Worm (Caenorhabditis elegans): ENCODE data around the gene npr-10.

- TF ChIP-seq ets-4 (tag; optimal IDR thresholded peaks at IDR 0.05) (no peak), hlh-6 (tag; optimal IDR thresholded peaks at IDR 0.05) (no peak), ama-1 (optimal IDR thresholded peaks at IDR 0.05) (no peak), ref-2 (tag; optimal IDR thresholded peaks at IDR 0.05) (no peak), hlh-8 (tag; optimal IDR thresholded peaks at IDR 0.05) (no peak), unc-55 (GFP tag; optimal IDR thresholded peaks at IDR 0.05) (no peak), F13H6.1 (tag; optimal IDR thresholded peaks at IDR 0.05) (no peak), dmd-4 (tag; optimal IDR thresholded peaks at IDR 0.05; ENCODE audit: borderline replicate concordance) (no peak), ceh-48 (tag; optimal IDR thresholded peaks at IDR 0.05) (peak; percentile 81), ceh-14 (tag; optimal IDR thresholded peaks at IDR 0.05) (no peak), odd-2 (tag; optimal IDR thresholded peaks at IDR 0.05) (no peak), elt-2 (tag; optimal IDR thresholded peaks at IDR 0.05) (no peak), pha-2 (tag; optimal IDR thresholded peaks at IDR 0.05) (no peak), npax-4 (tag; optimal IDR thresholded peaks at IDR 0.05) (no peak)
These were observed 43.3 kb downstream of the npr-10 start, which contains the start of gene F11C1.7 for ce11 chrX:12989205-12989604.

Data from whole organism, late embryonic.